Worm (Caenorhabditis elegans) whole organism, L3 larva: ENCODE results near the gene C08H9.16.

ENCODE experiments used
- ama-1 ChIP-seq: fragments of 150-350 bp; optimal IDR thresholded peaks from 2 replicates; lab custom pipeline; 2018
- elt-2 ChIP-seq: sonication (generic microtip); optimal IDR thresholded peaks from 2 replicates; lab custom pipeline; 2016; ENCODE audit warnings: missing genetic modification reagents, mild to moderate bottlenecking, missing genetic modification characterization, missing compliant biosample characterization
- lin-39 ChIP-seq: fragments of 150-350 bp; optimal IDR thresholded peaks from 2 replicates; lab custom pipeline; 2018; ENCODE audit warnings: missing biosample characterization, missing genetic modification reagents, missing genetic modification characterization
- pha-4 ChIP-seq: fragments of 150-350 bp; optimal IDR thresholded peaks from 2 replicates; lab custom pipeline; 2014; ENCODE audit warnings: missing biosample characterization, missing genetic modification reagents, missing genetic modification characterization
- zag-1 ChIP-seq: fragments of 150-350 bp; optimal IDR thresholded peaks from 2 replicates; lab custom pipeline; 2014; ENCODE audit warnings: missing biosample characterization, missing genetic modification characterization

ce11 chrII:9862147-9862546 lies 30.4 kb upstream of the C08H9.16 start, which contains the start of gene C08H9.18:
- TF ChIP-seq elt-2 (tag; lab: Kevin White, UChicago) (no peak), lin-39 (tag; lab: Kevin White, UChicago) (no peak), ama-1 (no peak), zag-1 (no peak), pha-4 (tag; lab: Kevin White, UChicago) (no peak)
